Fruit fly (Drosophila melanogaster): ENCODE results near the gene CG14221.

The CG14221 gene

dm6 chrX:19666991-19667409 is 46.0 kb upstream of the CG14221 start, which contains the start of gene Zw (continued):
- TF ChIP-seq Ets21C (GFP tag; optimal IDR thresholded peaks at IDR 0.05) (peak; percentile 60), achi (GFP tag; optimal IDR thresholded peaks at IDR 0.05) (peak; percentile 43), CG32006 (GFP tag; optimal IDR thresholded peaks at IDR 0.05) (peak; percentile 55), Ets96B (tag; optimal IDR thresholded peaks at IDR 0.05) (peak; percentile 38), CG7368 (GFP tag; optimal IDR thresholded peaks at IDR 0.05) (peak; percentile 4), CG8119 (GFP tag; IDR thresholded peaks at IDR 0.05) (no peak), CG6163 (GFP tag; IDR thresholded peaks at IDR 0.05) (peak; percentile 71), CG10631 (GFP tag; optimal IDR thresholded peaks at IDR 0.05) (no peak), Gug (GFP tag; IDR thresholded peaks at IDR 0.05) (peak; percentile 49; the same call in 1 of the 2 replicates), CG11762 (GFP tag; optimal IDR thresholded peaks at IDR 0.05; ENCODE audit: insufficient read depth) (peak; percentile 18), CG9139 (GFP tag; optimal IDR thresholded peaks at IDR 0.05) (no peak), CG34406 (GFP tag; optimal IDR thresholded peaks at IDR 0.05) (peak; percentile 4), CG4318 (GFP tag; optimal IDR thresholded peaks at IDR 0.05) (peak; percentile 17), Blimp-1 (GFP tag; optimal IDR thresholded peaks at IDR 0.05) (no peak), Eip93F (GFP tag; optimal IDR thresholded peaks at IDR 0.05) (peak; percentile 44), Lpt (GFP tag; optimal IDR thresholded peaks at IDR 0.05) (peak; percentile 26), CG16779 (tag; optimal IDR thresholded peaks at IDR 0.05) (peak; percentile 19), svp (GFP tag) (peak; percentile 91), CG8632 (GFP tag; optimal IDR thresholded peaks at IDR 0.05) (peak; percentile 36), dsx (GFP tag; optimal IDR thresholded peaks at IDR 0.05; ENCODE audit: poor library complexity, severe bottlenecking) (peak; percentile 6), CG6854 (GFP tag; optimal IDR thresholded peaks at IDR 0.05) (peak; percentile 33)

DNA sequence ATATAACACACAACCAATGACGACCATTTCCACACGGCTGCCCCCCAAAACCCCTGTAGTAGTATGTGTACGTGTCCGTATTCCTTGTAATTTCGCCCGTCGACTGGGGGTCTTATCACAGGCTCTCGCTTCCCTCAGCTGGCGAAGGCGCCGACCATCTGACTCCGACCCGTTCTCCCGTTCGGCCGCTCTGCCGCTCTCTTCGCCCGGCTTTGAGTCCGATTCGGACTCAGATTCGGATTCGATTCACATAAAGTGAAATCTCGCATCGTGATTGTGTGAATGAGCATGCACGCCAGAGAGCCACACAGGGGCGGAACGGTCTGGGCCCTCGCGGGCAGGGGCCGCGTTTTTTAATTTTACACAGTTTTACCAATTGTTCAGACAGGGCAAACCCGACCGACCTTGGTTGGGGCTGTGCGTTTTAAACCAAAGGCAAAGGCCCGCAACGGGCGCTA is 44.7 kb upstream of the CG14221 start:
- TF ChIP-seq Hr38 (GFP tag; optimal IDR thresholded peaks at IDR 0.05) = no peak
- peak; percentile 55 for TF ChIP-seq CG1621 (tag; optimal IDR thresholded peaks at IDR 0.05)
- TF ChIP-seq cyc (GFP tag; optimal IDR thresholded peaks at IDR 0.05) = peak; percentile 50
- TF ChIP-seq Hr4 (GFP tag; optimal IDR thresholded peaks at IDR 0.05) = peak; percentile 23
- 0 out of 2 replicates have a peak, but pooled peaks have one; percentile 19 for TF ChIP-seq CG11294 (GFP tag; IDR thresholded peaks at IDR 0.05)
- peak; percentile 26 for TF ChIP-seq topi (GFP tag; optimal IDR thresholded peaks at IDR 0.05)
- no peak for TF ChIP-seq net (GFP tag; optimal IDR thresholded peaks at IDR 0.05)
- peak; percentile 46 for TF ChIP-seq CG3919 (GFP tag; optimal IDR thresholded peaks at IDR 0.05)
- peak; percentile 28 for TF ChIP-seq Eip75B (GFP tag; optimal IDR thresholded peaks at IDR 0.05)
- peak; percentile 50 for TF ChIP-seq Hr39 (GFP tag; optimal IDR thresholded peaks at IDR 0.05)
- peak in 1 of 2 experiments; percentile 32 for TF ChIP-seq ss (GFP tag; optimal IDR thresholded peaks at IDR 0.05)
- TF ChIP-seq Lpt (GFP tag; optimal IDR thresholded peaks at IDR 0.05) = no peak
- no peak for TF ChIP-seq CG6276 (GFP tag; optimal IDR thresholded peaks at IDR 0.05)
- peak; percentile 7 for TF ChIP-seq Smox (GFP tag; optimal IDR thresholded peaks at IDR 0.05)
- TF ChIP-seq lz (GFP tag; optimal IDR thresholded peaks at IDR 0.05) = peak; percentile 57
- no peak for TF ChIP-seq CG34406 (GFP tag; optimal IDR thresholded peaks at IDR 0.05)
- no peak for TF ChIP-seq fkh (GFP tag; optimal IDR thresholded peaks at IDR 0.05)
- TF ChIP-seq vri (GFP tag; optimal IDR thresholded peaks at IDR 0.05) = peak; percentile 7
- TF ChIP-seq CG7368 (GFP tag; optimal IDR thresholded peaks at IDR 0.05) = no peak
- TF ChIP-seq fd59A (GFP tag; optimal IDR thresholded peaks at IDR 0.05) = no peak
- no peak for TF ChIP-seq salr (GFP tag; optimal IDR thresholded peaks at IDR 0.05)
- peak; percentile 24 for TF ChIP-seq Blimp-1 (GFP tag; optimal IDR thresholded peaks at IDR 0.05)
- peak; percentile 22 for TF ChIP-seq CG10669 (GFP tag; optimal IDR thresholded peaks at IDR 0.05)
- TF ChIP-seq CG8632 (GFP tag; optimal IDR thresholded peaks at IDR 0.05) = no peak
- peak; percentile 36 for TF ChIP-seq pdm3 (GFP tag; optimal IDR thresholded peaks at IDR 0.05)
- peak; percentile 41 for TF ChIP-seq CG3032 (tag; optimal IDR thresholded peaks at IDR 0.05)
- no peak for TF ChIP-seq CG9139 (GFP tag; optimal IDR thresholded peaks at IDR 0.05)
- TF ChIP-seq Sox15 (GFP tag; optimal IDR thresholded peaks at IDR 0.05) = no peak
- peak; percentile 56 for TF ChIP-seq CG31627 (GFP tag; optimal IDR thresholded peaks at IDR 0.05)
- TF ChIP-seq Sox14 (GFP tag; optimal IDR thresholded peaks at IDR 0.05) = peak; percentile 46
- no peak for TF ChIP-seq CG10631 (GFP tag; optimal IDR thresholded peaks at IDR 0.05)
- peak; percentile 30 for TF ChIP-seq CG6792 (GFP tag; optimal IDR thresholded peaks at IDR 0.05)
- TF ChIP-seq CG16779 (tag; optimal IDR thresholded peaks at IDR 0.05) = peak; percentile 45
- TF ChIP-seq Ets21C (GFP tag; optimal IDR thresholded peaks at IDR 0.05) = peak; percentile 11
- no peak for TF ChIP-seq Sox102F (GFP tag; optimal IDR thresholded peaks at IDR 0.05)
- no peak for TF ChIP-seq spab (GFP tag; optimal IDR thresholded peaks at IDR 0.05)
- TF ChIP-seq CG6854 (GFP tag; optimal IDR thresholded peaks at IDR 0.05) = peak; percentile 23
- TF ChIP-seq CG32006 (GFP tag; optimal IDR thresholded peaks at IDR 0.05) = peak; percentile 48
- TF ChIP-seq CG4318 (GFP tag; optimal IDR thresholded peaks at IDR 0.05) = no peak
